Fruit fly (Drosophila melanogaster): Measurements from ENCODE around the gene CG7024.

Gene CG7024

DNA sequence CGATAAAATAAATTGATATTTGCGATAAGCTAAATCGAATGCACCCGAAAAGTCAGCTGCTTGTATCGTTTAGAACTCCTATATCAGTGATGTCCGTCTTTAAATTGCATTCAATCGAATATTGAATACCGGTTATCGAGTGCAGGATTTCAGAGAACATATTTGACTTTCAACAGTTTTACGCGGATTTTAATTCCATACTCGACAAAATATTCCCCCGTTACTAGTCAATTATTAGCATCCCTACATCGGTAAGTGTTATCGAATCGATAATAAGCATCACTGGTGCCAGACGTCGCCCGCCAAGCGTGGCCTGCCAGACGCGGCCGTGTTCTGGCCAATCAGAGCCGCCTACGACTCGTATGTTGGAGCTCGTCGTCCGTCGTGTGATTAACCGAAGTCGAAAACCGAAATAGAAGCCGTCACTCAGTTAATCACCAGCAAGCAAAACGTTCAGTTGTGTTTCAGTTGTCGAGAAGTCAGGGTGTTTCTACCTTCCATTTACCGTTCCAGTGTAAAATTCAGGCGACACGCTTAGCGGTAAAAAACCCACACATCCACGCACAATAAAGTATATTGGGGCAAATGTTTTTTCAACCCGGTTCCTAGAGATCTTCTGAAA lies 17.2 kb upstream of the CG7024 start, which contains the start of gene ctp (continued):
- TF ChIP-seq CG1792 (GFP tag; optimal IDR thresholded peaks at IDR 0.05) (no peak), Chrac-16 (GFP tag; optimal IDR thresholded peaks at IDR 0.05) (peak; percentile 53), abd-A (tag; optimal IDR thresholded peaks at IDR 0.05) (peak; percentile 83), CG9817 (tag; optimal IDR thresholded peaks at IDR 0.05) (peak; percentile 29), CG17912 (GFP tag; optimal IDR thresholded peaks at IDR 0.05) (no peak), gce (GFP tag; IDR thresholded peaks at IDR 0.05) (no peak), CG12299 (tag; optimal IDR thresholded peaks at IDR 0.05) (no peak), ase (GFP tag; IDR thresholded peaks at IDR 0.05) (no peak), CG6765 (GFP tag; optimal IDR thresholded peaks at IDR 0.05) (no peak), CG13894 (tag; optimal IDR thresholded peaks at IDR 0.05) (peak; percentile 77), bab2 (GFP tag; optimal IDR thresholded peaks at IDR 0.05) (peak; percentile 41), Antp (GFP tag; optimal IDR thresholded peaks at IDR 0.05) (peak; percentile 46), kay (GFP tag; optimal IDR thresholded peaks at IDR 0.05) (no peak), Lhr (GFP tag; optimal IDR thresholded peaks at IDR 0.05) (peak; percentile 58), Gsc (GFP tag; IDR thresholded peaks at IDR 0.05) (no peak), CG6813 (GFP tag; optimal IDR thresholded peaks at IDR 0.05) (peak; percentile 42), CG10979 (tag; optimal IDR thresholded peaks at IDR 0.05) (peak; percentile 28), cas (GFP tag; IDR thresholded peaks at IDR 0.05) (no peak), scrt (GFP tag; optimal IDR thresholded peaks at IDR 0.05) (peak; percentile 52), sens-2 (GFP tag; IDR thresholded peaks at IDR 0.05) (no peak), mirr (GFP tag; optimal IDR thresholded peaks at IDR 0.05) (peak; percentile 64), CG18619 (GFP tag; optimal IDR thresholded peaks at IDR 0.05) (no peak), knrl (GFP tag; IDR thresholded peaks at IDR 0.05; ENCODE audit: partially characterized antibody) (peak; percentile 38), kah (GFP tag; optimal IDR thresholded peaks at IDR 0.05) (no peak), D (optimal IDR thresholded peaks at IDR 0.05) (no peak), D (GFP tag; optimal IDR thresholded peaks at IDR 0.05) (no peak), CG10654 (GFP tag; optimal IDR thresholded peaks at IDR 0.05) (no peak), pb (GFP tag; optimal IDR thresholded peaks at IDR 0.05) (no peak), crol (GFP tag; IDR thresholded peaks at IDR 0.05) (no peak), E2f2 (GFP tag; IDR thresholded peaks at IDR 0.05) (peak; percentile 55; the same call in 1 of the 2 replicates), Awh (GFP tag; IDR thresholded peaks at IDR 0.05) (no peak), Stat92E (GFP tag; optimal IDR thresholded peaks at IDR 0.05) (peak in 1 of 3 experiments; percentile 40), CG32772 (GFP tag; IDR thresholded peaks at IDR 0.05) (no peak), CG12236 (GFP tag; optimal IDR thresholded peaks at IDR 0.05) (no peak), CG17568 (GFP tag; optimal IDR thresholded peaks at IDR 0.05) (peak; percentile 54), Asciz (GFP tag; optimal IDR thresholded peaks at IDR 0.05) (peak; percentile 100), NK7.1 (GFP tag; optimal IDR thresholded peaks at IDR 0.05) (no peak), CG14667 (GFP tag; IDR thresholded peaks at IDR 0.05) (no peak), CG6791 (GFP tag; IDR thresholded peaks at IDR 0.05; ENCODE audit: partially characterized antibody) (peak; percentile 58; the same call in 2 of the 3 replicates), CG5953 (GFP tag; IDR thresholded peaks at IDR 0.05) (no peak), CG10565 (GFP tag; optimal IDR thresholded peaks at IDR 0.05) (no peak), CG8765 (GFP tag; IDR thresholded peaks at IDR 0.05) (no peak), Ets65A (GFP tag) (peak; percentile 65), Optix (GFP tag; IDR thresholded peaks at IDR 0.05) (no peak), CG17359 (tag; optimal IDR thresholded peaks at IDR 0.05) (peak; percentile 32), CG17802 (tag; optimal IDR thresholded peaks at IDR 0.05) (no peak), CG13287 (GFP tag; IDR thresholded peaks at IDR 0.05; ENCODE audit: partially characterized antibody) (peak; percentile 76), Max (GFP tag; optimal IDR thresholded peaks at IDR 0.05) (no peak), CG34422 (GFP tag; IDR thresholded peaks at IDR 0.05) (peak; percentile 67; the same call in 1 of the 3 replicates), CG8388 (GFP tag; optimal IDR thresholded peaks at IDR 0.05) (peak; percentile 34)

Data from whole organism, embryonic.